Fruit fly (Drosophila melanogaster): ENCODE data around the gene CG17219.

CG17219 gene

DNA sequence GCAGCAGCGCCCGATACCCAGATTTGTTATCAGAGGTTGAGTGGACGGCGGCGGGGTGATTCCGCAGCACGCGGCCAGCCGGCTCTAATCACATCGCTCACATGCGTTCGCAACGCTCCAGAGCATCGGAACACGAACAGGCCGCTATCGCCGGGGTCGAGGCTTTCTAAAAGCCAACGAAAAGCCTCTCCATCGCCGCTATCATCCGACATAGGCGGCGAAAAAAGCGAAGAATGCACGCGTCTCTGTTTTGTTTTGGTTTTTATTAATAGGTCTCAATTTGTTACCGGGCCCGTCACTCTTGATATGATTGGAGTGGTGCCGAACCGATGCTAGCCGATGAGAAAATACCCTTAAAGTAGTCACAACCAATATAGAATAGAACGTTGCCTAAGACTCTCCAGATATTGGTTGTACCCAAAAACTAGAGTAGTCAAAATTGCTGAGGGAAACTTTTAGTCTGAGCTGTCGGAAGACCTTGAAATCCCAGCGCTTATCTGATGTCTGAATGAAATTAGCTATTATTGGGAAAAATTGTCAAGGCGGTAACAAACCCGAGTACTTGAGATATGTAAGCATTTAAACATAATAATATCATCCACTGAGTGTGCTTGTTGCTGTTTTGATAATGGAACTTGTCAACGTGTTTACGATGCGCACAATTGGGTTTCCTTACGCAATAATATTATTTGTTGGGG, 13.0 kb downstream of the CG17219 start, which contains the start of gene CG17261 (continued):
- no peak for TF ChIP-seq fd96Cb (tag; optimal IDR thresholded peaks at IDR 0.05)
- no peak for TF ChIP-seq C15 (GFP tag; IDR thresholded peaks at IDR 0.05)
- no peak for TF ChIP-seq stc (GFP tag; IDR thresholded peaks at IDR 0.05)
- TF ChIP-seq CG12071 (GFP tag; optimal IDR thresholded peaks at IDR 0.05), result peak; percentile 23
- TF ChIP-seq CG2875 (GFP tag; optimal IDR thresholded peaks at IDR 0.05), result no peak
- TF ChIP-seq H2.0 (GFP tag; IDR thresholded peaks at IDR 0.05), result 0 out of 2 replicates have a peak, but pooled peaks have one; percentile 14
- TF ChIP-seq CG17361 (GFP tag; IDR thresholded peaks at IDR 0.05), result 0 out of 3 replicates have a peak, but pooled peaks have one; percentile 8
- no peak for TF ChIP-seq fu2 (GFP tag; optimal IDR thresholded peaks at IDR 0.05)
- no peak for TF ChIP-seq CG16815 (GFP tag; optimal IDR thresholded peaks at IDR 0.05)
- TF ChIP-seq CG10209 (GFP tag; optimal IDR thresholded peaks at IDR 0.05), result peak; percentile 12
- TF ChIP-seq yki (optimal IDR thresholded peaks at IDR 0.05), result no peak
- TF ChIP-seq CG10979 (tag; optimal IDR thresholded peaks at IDR 0.05), result no peak
- TF ChIP-seq luna (GFP tag; optimal IDR thresholded peaks at IDR 0.05), result no peak
- TF ChIP-seq CG17612 (GFP tag; IDR thresholded peaks at IDR 0.05), result no peak
- TF ChIP-seq otp (GFP tag; IDR thresholded peaks at IDR 0.05), result 0 out of 3 replicates have a peak, but pooled peaks have one; percentile 33
- no peak for TF ChIP-seq CG3838 (GFP tag; optimal IDR thresholded peaks at IDR 0.05)
- no peak for TF ChIP-seq CG4360 (GFP tag; IDR thresholded peaks at IDR 0.05)
- no peak for TF ChIP-seq trem (tag; optimal IDR thresholded peaks at IDR 0.05)
- TF ChIP-seq CG11085 (GFP tag; IDR thresholded peaks at IDR 0.05), result no peak
- TF ChIP-seq Dp (GFP tag; optimal IDR thresholded peaks at IDR 0.05), result no peak
- TF ChIP-seq NK7.1 (GFP tag; optimal IDR thresholded peaks at IDR 0.05), result no peak
- TF ChIP-seq dm (GFP tag; optimal IDR thresholded peaks at IDR 0.05), result peak; percentile 21
- TF ChIP-seq Tbp (GFP tag; optimal IDR thresholded peaks at IDR 0.05), result no peak
- no peak for TF ChIP-seq CG3847 (GFP tag; IDR thresholded peaks at IDR 0.05)
- TF ChIP-seq Sry-β (GFP tag; optimal IDR thresholded peaks at IDR 0.05), result no peak
- no peak for TF ChIP-seq onecut (GFP tag; IDR thresholded peaks at IDR 0.05)
- no peak for TF ChIP-seq CG32772 (GFP tag; IDR thresholded peaks at IDR 0.05)
- TF ChIP-seq caup (GFP tag; optimal IDR thresholded peaks at IDR 0.05; ENCODE audit: severe bottlenecking), result peak; percentile 69
- no peak for TF ChIP-seq Dll (GFP tag; IDR thresholded peaks at IDR 0.05; ENCODE audit: partially characterized antibody)
- TF ChIP-seq NfI (GFP tag; optimal IDR thresholded peaks at IDR 0.05), result peak; percentile 15
- TF ChIP-seq CG18262 (tag; optimal IDR thresholded peaks at IDR 0.05), result peak; percentile 4
- TF ChIP-seq pros (GFP tag; optimal IDR thresholded peaks at IDR 0.05), result no peak
- no peak for TF ChIP-seq ash1 (GFP tag; optimal IDR thresholded peaks at IDR 0.05)
- TF ChIP-seq ERR (GFP tag; optimal IDR thresholded peaks at IDR 0.05), result peak; percentile 49
- TF ChIP-seq Meics (GFP tag; optimal IDR thresholded peaks at IDR 0.05), result peak; percentile 62
- peak; percentile 42 for TF ChIP-seq ind (GFP tag; optimal IDR thresholded peaks at IDR 0.05)
- no peak for TF ChIP-seq fru (optimal IDR thresholded peaks at IDR 0.05)
- peak; percentile 68 for TF ChIP-seq grn (GFP tag; optimal IDR thresholded peaks at IDR 0.05)
- no peak for TF ChIP-seq Dref (GFP tag; IDR thresholded peaks at IDR 0.05)
- no peak for TF ChIP-seq NC2β (GFP tag; optimal IDR thresholded peaks at IDR 0.05)
- TF ChIP-seq ttk (GFP tag; IDR thresholded peaks at IDR 0.05), result no peak
- no peak for TF ChIP-seq phol (tag; optimal IDR thresholded peaks at IDR 0.05)
- no peak for TF ChIP-seq CG6765 (GFP tag; optimal IDR thresholded peaks at IDR 0.05)
- TF ChIP-seq da (GFP tag; optimal IDR thresholded peaks at IDR 0.05), result no peak
- no peak for TF ChIP-seq Dip2 (GFP tag; IDR thresholded peaks at IDR 0.05)
- no peak for TF ChIP-seq Optix (GFP tag; IDR thresholded peaks at IDR 0.05)
- peak; percentile 52 for TF ChIP-seq gem (tag; optimal IDR thresholded peaks at IDR 0.05)
- TF ChIP-seq CG14014 (GFP tag; IDR thresholded peaks at IDR 0.05), result no peak
- TF ChIP-seq ssp (GFP tag; IDR thresholded peaks at IDR 0.05), result 0 out of 2 replicates have a peak, but pooled peaks have one; percentile 18
- peak; percentile 39 for TF ChIP-seq CG7839 (tag; optimal IDR thresholded peaks at IDR 0.05)
- TF ChIP-seq CG14050 (GFP tag; IDR thresholded peaks at IDR 0.05), result no peak

All from whole organism, embryonic.